Fruit fly (Drosophila melanogaster): Measurements from ENCODE around the gene CG9459.
A peak's percentile ranks its signal among the peaks of the same experiment; 100 is the strongest.

Gene CG9459

dm6 chr3R:9771519-9771972 lies 46.6 kb downstream of the CG9459 start, which contains the start of gene CG9471 (continued):
- TF ChIP-seq net (GFP tag; optimal IDR thresholded peaks at IDR 0.05): peak; percentile 95
- peak; percentile 99 for TF ChIP-seq Eip78C (GFP tag)
- peak; percentile 96 for TF ChIP-seq acj6 (GFP tag; optimal IDR thresholded peaks at IDR 0.05)
- peak; percentile 98 for TF ChIP-seq vri (GFP tag; optimal IDR thresholded peaks at IDR 0.05)
- peak; percentile 90 for TF ChIP-seq CG1621 (tag; optimal IDR thresholded peaks at IDR 0.05)
- TF ChIP-seq CG8319 (GFP tag; optimal IDR thresholded peaks at IDR 0.05): peak; percentile 91
- TF ChIP-seq pdm3 (GFP tag; optimal IDR thresholded peaks at IDR 0.05): peak; percentile 97
- peak; percentile 99 for TF ChIP-seq svp (GFP tag)
- peak; percentile 96 for TF ChIP-seq Smox (GFP tag; optimal IDR thresholded peaks at IDR 0.05)
- TF ChIP-seq cyc (GFP tag; optimal IDR thresholded peaks at IDR 0.05): peak; percentile 96
- TF ChIP-seq topi (GFP tag; optimal IDR thresholded peaks at IDR 0.05): peak; percentile 99
- peak; percentile 94 for TF ChIP-seq CG7368 (GFP tag; optimal IDR thresholded peaks at IDR 0.05)
- peak; percentile 97 for TF ChIP-seq CG31627 (GFP tag; optimal IDR thresholded peaks at IDR 0.05)
- TF ChIP-seq Hr38 (GFP tag; optimal IDR thresholded peaks at IDR 0.05): peak; percentile 31
- peak; percentile 97 for TF ChIP-seq eg (GFP tag; IDR thresholded peaks at IDR 0.05)
- peak; percentile 95 for TF ChIP-seq achi (GFP tag; optimal IDR thresholded peaks at IDR 0.05)
- peak; percentile 78 for TF ChIP-seq fd59A (GFP tag; optimal IDR thresholded peaks at IDR 0.05)
- TF ChIP-seq Sox14 (GFP tag; optimal IDR thresholded peaks at IDR 0.05): peak; percentile 97
- peak; percentile 95 for TF ChIP-seq CG8119 (GFP tag; IDR thresholded peaks at IDR 0.05)
- TF ChIP-seq fd85E (GFP tag; optimal IDR thresholded peaks at IDR 0.05): peak; percentile 83
- TF ChIP-seq CG6276 (GFP tag; optimal IDR thresholded peaks at IDR 0.05): peak; percentile 90
- peak; percentile 98 for TF ChIP-seq esn (GFP tag; optimal IDR thresholded peaks at IDR 0.05)
- peak; percentile 93 for TF ChIP-seq dsx (GFP tag; optimal IDR thresholded peaks at IDR 0.05; ENCODE audit: poor library complexity, severe bottlenecking)
- TF ChIP-seq ss (GFP tag; optimal IDR thresholded peaks at IDR 0.05): peak; percentile 81 to 89
- TF ChIP-seq Hr4 (GFP tag; optimal IDR thresholded peaks at IDR 0.05): peak; percentile 96
- TF ChIP-seq Eip75B (GFP tag; optimal IDR thresholded peaks at IDR 0.05): peak; percentile 95
- peak; percentile 97 for TF ChIP-seq OdsH (GFP tag; optimal IDR thresholded peaks at IDR 0.05)
- TF ChIP-seq CG8632 (GFP tag; optimal IDR thresholded peaks at IDR 0.05): peak; percentile 96

- TF ChIP-seq vri (GFP tag; optimal IDR thresholded peaks at IDR 0.05) (peak; percentile 63), CG1621 (tag; optimal IDR thresholded peaks at IDR 0.05) (no peak)
Measured at dm6 chr3R:9770127-9770526, 48.1 kb downstream of the CG9459 start.

- no peak for TF ChIP-seq CG16779 (tag; optimal IDR thresholded peaks at IDR 0.05)
- no peak for TF ChIP-seq Sox15 (GFP tag; optimal IDR thresholded peaks at IDR 0.05)
- TF ChIP-seq Hr4 (GFP tag; optimal IDR thresholded peaks at IDR 0.05): no peak
- TF ChIP-seq Met (GFP tag; optimal IDR thresholded peaks at IDR 0.05): no peak
- TF ChIP-seq cyc (GFP tag; optimal IDR thresholded peaks at IDR 0.05): no peak
- no peak for TF ChIP-seq pdm3 (GFP tag; optimal IDR thresholded peaks at IDR 0.05)
- no peak for TF ChIP-seq CG10631 (GFP tag; optimal IDR thresholded peaks at IDR 0.05)
- no peak for TF ChIP-seq CG4318 (GFP tag; optimal IDR thresholded peaks at IDR 0.05)
- TF ChIP-seq fd59A (GFP tag; optimal IDR thresholded peaks at IDR 0.05): no peak
- TF ChIP-seq acj6 (GFP tag; optimal IDR thresholded peaks at IDR 0.05): no peak
- no peak for TF ChIP-seq CG8319 (GFP tag; optimal IDR thresholded peaks at IDR 0.05)
- TF ChIP-seq CG6792 (GFP tag; optimal IDR thresholded peaks at IDR 0.05): no peak
- no peak for TF ChIP-seq Sox14 (GFP tag; optimal IDR thresholded peaks at IDR 0.05)
- TF ChIP-seq Eip93F (GFP tag; optimal IDR thresholded peaks at IDR 0.05): no peak
- TF ChIP-seq CG11762 (GFP tag; optimal IDR thresholded peaks at IDR 0.05; ENCODE audit: insufficient read depth): no peak
- no peak for TF ChIP-seq svp (GFP tag)
- no peak for TF ChIP-seq CG15336 (GFP tag; IDR thresholded peaks at IDR 0.05)
- TF ChIP-seq eg (GFP tag; IDR thresholded peaks at IDR 0.05): no peak
- no peak for TF ChIP-seq CG6276 (GFP tag; optimal IDR thresholded peaks at IDR 0.05)
Measured at dm6 chr3R:9768884-9769283, 49.3 kb downstream of the CG9459 start, which contains the start of gene MED6. Gene MED6 (minus strand): TSS chr3R:9768984.
